Worm (Caenorhabditis elegans) whole organism, mixed stage, embryonic: ENCODE measurements around the gene F08G12.1.

Experiments
- M03D4.4 ChIP-seq: sonication (generic microtip); optimal IDR thresholded peaks from 2 replicates; lab custom pipeline; 2017; ENCODE audit warnings: mild to moderate bottlenecking, missing genetic modification characterization, missing compliant biosample characterization
- blmp-1 ChIP-seq: fragments of 150-350 bp; optimal IDR thresholded peaks from 2 replicates; lab custom pipeline; 2014; ENCODE audit warnings: missing biosample characterization, missing genetic modification characterization
- ceh-39 ChIP-seq: fragments of 150-350 bp; optimal IDR thresholded peaks from 2 replicates; lab custom pipeline; 2014; ENCODE audit warnings: missing biosample characterization, missing genetic modification characterization
- ceh-43 ChIP-seq: fragments of 200-800 bp; sonication (Bioruptor generic); optimal IDR thresholded peaks from 2 replicates; lab custom pipeline; 2018; ENCODE audit warnings: mild to moderate bottlenecking, missing genetic modification characterization, moderate library complexity, missing compliant biosample characterization
- ceh-83 ChIP-seq: fragments of 200-800 bp; sonication (Bioruptor generic); optimal IDR thresholded peaks from 2 replicates; lab custom pipeline; 2018; ENCODE audit warnings: mild to moderate bottlenecking, missing genetic modification characterization, missing compliant biosample characterization
- cnd-1 ChIP-seq: fragments of 200-800 bp; sonication (Bioruptor generic); optimal IDR thresholded peaks from 2 replicates; lab custom pipeline; 2018; ENCODE audit warnings: mild to moderate bottlenecking, missing genetic modification characterization, missing compliant biosample characterization
- drap-1 ChIP-seq: fragments of 200-800 bp; sonication (Bioruptor generic); optimal IDR thresholded peaks from 3 replicates; lab custom pipeline; 2018; ENCODE audit warnings: mild to moderate bottlenecking, missing genetic modification characterization, missing compliant biosample characterization
- elt-1 ChIP-seq: sonication (generic microtip); optimal IDR thresholded peaks from 2 replicates; lab custom pipeline; 2017; ENCODE audit warnings: missing genetic modification characterization, mild to moderate bottlenecking, missing compliant biosample characterization, antibody characterized with exemption, moderate library complexity, borderline replicate concordance; ENCODE audit not compliant: insufficient read depth
- elt-3 ChIP-seq: fragments of 150-350 bp; optimal IDR thresholded peaks from 2 replicates; lab custom pipeline; 2014; ENCODE audit warnings: missing biosample characterization, missing genetic modification characterization
- flh-1 ChIP-seq: fragments of 200-800 bp; sonication (Bioruptor generic); optimal IDR thresholded peaks from 2 replicates; lab custom pipeline; 2018; ENCODE audit warnings: mild to moderate bottlenecking, missing genetic modification characterization, moderate library complexity, missing compliant biosample characterization
- ham-2 ChIP-seq: fragments of 200-800 bp; sonication (Bioruptor generic); optimal IDR thresholded peaks from 2 replicates; lab custom pipeline; 2018; ENCODE audit warnings: mild to moderate bottlenecking, missing genetic modification characterization, missing compliant biosample characterization
- hlh-1 ChIP-seq: fragments of 150-350 bp; optimal IDR thresholded peaks from 2 replicates; lab custom pipeline; 2014; ENCODE audit warnings: missing biosample characterization, missing genetic modification reagents, missing genetic modification characterization
- lin-13 ChIP-seq: fragments of 150-350 bp; optimal IDR thresholded peaks from 2 replicates; lab custom pipeline; 2014; ENCODE audit warnings: missing biosample characterization, missing genetic modification characterization
- lin-32 ChIP-seq: fragments of 200-800 bp; sonication (Bioruptor generic); optimal IDR thresholded peaks from 2 replicates; lab custom pipeline; 2018; ENCODE audit warnings: mild to moderate bottlenecking, missing genetic modification characterization, missing compliant biosample characterization
- lsy-2 ChIP-seq: fragments of 150-350 bp; optimal IDR thresholded peaks from 2 replicates; lab custom pipeline; 2014; ENCODE audit warnings: missing biosample characterization, missing genetic modification characterization
- mab-5 ChIP-seq: fragments of 150-350 bp; optimal IDR thresholded peaks from 2 replicates; lab custom pipeline; 2014; ENCODE audit warnings: missing biosample characterization, missing genetic modification characterization
- mep-1 ChIP-seq: fragments of 150-350 bp; optimal IDR thresholded peaks from 2 replicates; lab custom pipeline; 2017; ENCODE audit warnings: missing biosample characterization, missing genetic modification reagents, missing genetic modification characterization, inconsistent platforms
- nhr-12 ChIP-seq: fragments of 150-350 bp; optimal IDR thresholded peaks from 2 replicates; lab custom pipeline; 2014; ENCODE audit warnings: missing biosample characterization, missing genetic modification characterization
- nhr-2 ChIP-seq: fragments of 150-350 bp; optimal IDR thresholded peaks from 2 replicates; lab custom pipeline; 2014; ENCODE audit warnings: missing biosample characterization, missing genetic modification characterization
- nhr-237 ChIP-seq: fragments of 150-350 bp; optimal IDR thresholded peaks from 2 replicates; lab custom pipeline; 2014; ENCODE audit warnings: missing biosample characterization, missing genetic modification characterization
- nhr-28 ChIP-seq: fragments of 150-350 bp; optimal IDR thresholded peaks from 2 replicates; lab custom pipeline; 2014; ENCODE audit warnings: missing biosample characterization, missing genetic modification characterization
- nhr-76 ChIP-seq: sonication (generic microtip); optimal IDR thresholded peaks from 2 replicates; lab custom pipeline; 2017; ENCODE audit warnings: missing biosample characterization, missing genetic modification characterization
- pha-4 ChIP-seq: fragments of 150-350 bp; optimal IDR thresholded peaks from 2 replicates; lab custom pipeline; 2018; ENCODE audit warnings: missing biosample characterization, missing genetic modification reagents, missing genetic modification characterization
- sem-2 ChIP-seq: fragments of 200-800 bp; sonication (Bioruptor generic); optimal IDR thresholded peaks from 2 replicates; lab custom pipeline; 2018; ENCODE audit warnings: mild to moderate bottlenecking, missing genetic modification characterization, missing compliant biosample characterization
- sptf-1 ChIP-seq: sonication (generic microtip); optimal IDR thresholded peaks from 2 replicates; lab custom pipeline; 2017; ENCODE audit warnings: mild to moderate bottlenecking, missing genetic modification characterization, moderate library complexity, missing compliant biosample characterization
- tbx-8 ChIP-seq: fragments of 200-800 bp; sonication (Bioruptor generic); optimal IDR thresholded peaks from 2 replicates; lab custom pipeline; 2018; ENCODE audit warnings: mild to moderate bottlenecking, missing genetic modification characterization, moderate library complexity, missing compliant biosample characterization
- unc-120 ChIP-seq: sonication (generic microtip); optimal IDR thresholded peaks from 2 replicates; lab custom pipeline; 2017; ENCODE audit warnings: missing genetic modification characterization, missing compliant biosample characterization; ENCODE audit not compliant: poor library complexity, severe bottlenecking
- unc-39 ChIP-seq: fragments of 150-350 bp; optimal IDR thresholded peaks from 2 replicates; lab custom pipeline; 2014; ENCODE audit warnings: missing biosample characterization, missing genetic modification characterization
- unc-62 ChIP-seq: fragments of 150-350 bp; optimal IDR thresholded peaks from 2 replicates; lab custom pipeline; 2014; ENCODE audit warnings: missing biosample characterization, missing genetic modification reagents, missing genetic modification characterization
- ztf-11 ChIP-seq: fragments of 150-350 bp; optimal IDR thresholded peaks from 2 replicates; lab custom pipeline; 2014; ENCODE audit warnings: missing biosample characterization, missing genetic modification characterization

The F08G12.1 gene

DNA sequence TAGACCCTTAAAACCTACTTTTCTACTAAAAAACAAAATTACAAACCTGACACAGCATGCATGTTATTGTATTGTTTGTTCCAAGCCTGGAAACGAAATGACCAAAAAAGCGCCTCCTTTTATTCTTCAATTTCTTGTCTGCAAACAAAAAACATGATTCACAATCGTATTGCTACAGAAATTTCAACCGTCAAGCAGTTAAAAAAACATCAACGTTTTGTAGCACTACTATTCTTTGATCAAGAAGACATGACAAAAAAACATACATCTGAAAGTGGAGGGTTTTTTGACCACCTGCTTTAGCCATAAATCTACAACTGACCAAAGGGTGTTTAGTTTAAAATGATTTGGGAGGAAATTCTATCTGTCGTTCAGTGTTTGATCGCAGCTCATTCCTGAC is 24.5 kb downstream of the F08G12.1 start, which contains the start of gene F38B2.6:
F38B2.6 (minus strand) TSS at position 101 of the 400 bp plus-strand sequence.
- TF ChIP-seq ceh-43 (GFP tag; lab: Kevin White, UChicago) = no peak
- TF ChIP-seq mep-1 (tag; lab: Kevin White, UChicago) = no peak
- no peak for TF ChIP-seq hlh-1 (tag; lab: Kevin White, UChicago)
- TF ChIP-seq elt-1 (tag; lab: Kevin White, UChicago) = no peak

DNA sequence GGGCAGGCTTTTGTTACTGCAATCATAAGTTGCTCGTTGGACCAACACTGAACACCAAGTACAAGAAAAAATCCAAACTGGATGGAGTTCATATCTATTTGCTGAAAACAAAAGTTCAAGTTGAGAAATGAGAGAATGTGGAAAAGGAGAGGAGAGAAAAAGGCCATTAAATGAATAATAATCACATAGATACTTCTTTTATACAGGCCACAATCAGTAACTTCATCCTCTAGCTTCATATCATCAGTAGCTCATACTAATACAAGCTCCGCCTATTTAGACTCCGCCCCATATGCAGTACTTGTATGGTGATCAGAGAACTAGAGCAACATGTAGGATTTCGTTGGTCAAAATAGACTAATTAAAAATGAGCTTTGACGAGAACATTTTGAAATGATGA is 26.4 kb downstream of the F08G12.1 start, which contains the start of gene F38B2.2:
F38B2.2 (minus strand) TSS at position 101 of the 400 bp plus-strand sequence.
- TF ChIP-seq ztf-11 (tag; lab: Kevin White, UChicago) = no peak

DNA sequence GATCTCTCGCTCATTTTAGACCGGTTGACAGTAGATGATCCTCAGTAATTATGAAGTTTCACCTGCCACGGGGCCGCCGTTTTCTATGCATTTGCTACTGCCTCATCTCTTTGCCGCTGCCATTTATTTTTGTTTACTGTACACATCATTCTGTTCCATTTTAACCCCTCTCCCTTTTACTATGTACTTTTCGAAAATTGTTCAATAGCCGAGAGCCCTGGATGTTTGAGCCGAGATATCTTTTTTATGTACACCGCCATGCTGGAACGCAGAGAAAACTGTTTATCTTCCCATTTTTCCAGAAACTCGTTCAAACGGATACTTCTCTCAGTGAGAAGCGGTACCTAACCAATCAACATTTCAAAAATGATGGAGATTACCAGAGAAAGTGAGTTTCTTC is 34.8 kb downstream of the F08G12.1 start, which contains the start of gene ifa-1:
ifa-1 (plus strand) TSS at position 301 of the 400 bp plus-strand sequence.
- TF ChIP-seq drap-1 (GFP tag; lab: Kevin White, UChicago) = no peak
- no peak for TF ChIP-seq nhr-76 (tag; lab: Kevin White, UChicago)
- no peak for TF ChIP-seq ceh-83
- no peak for TF ChIP-seq nhr-237 (tag; lab: Kevin White, UChicago)
- TF ChIP-seq nhr-28 = no peak
- no peak for TF ChIP-seq unc-39 (tag; lab: Kevin White, UChicago)
- no peak for TF ChIP-seq flh-1 (GFP tag; lab: Kevin White, UChicago)
- no peak for TF ChIP-seq ham-2 (GFP tag; lab: Kevin White, UChicago)
- TF ChIP-seq ceh-43 (GFP tag; lab: Kevin White, UChicago) = no peak
- no peak for TF ChIP-seq M03D4.4 (tag; lab: Kevin White, UChicago)

DNA sequence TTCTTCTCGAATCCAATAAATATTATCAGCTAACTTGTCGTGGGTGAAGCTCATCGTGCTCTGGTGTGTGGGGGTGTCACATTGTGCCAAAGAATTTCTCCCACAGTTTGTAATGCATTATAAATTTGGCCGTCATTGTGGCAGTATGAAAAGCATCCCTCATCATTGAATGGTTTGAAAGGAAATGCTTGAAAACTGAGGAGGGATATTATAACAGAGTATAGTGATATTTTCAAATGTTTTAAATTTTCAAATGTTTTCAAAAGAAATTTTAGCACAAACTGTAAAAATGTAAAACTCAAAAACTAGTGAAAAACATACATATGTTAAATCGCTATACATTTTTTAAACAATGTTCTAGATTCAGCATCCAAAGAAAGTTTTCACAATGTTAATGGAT is 36.7 kb downstream of the F08G12.1 start, which contains the start of gene C03A3.3:
C03A3.3 (minus strand) TSS at position 101 of the 400 bp plus-strand sequence.
- TF ChIP-seq pha-4 (tag; lab: Kevin White, UChicago) (no peak), nhr-12 (tag; lab: Kevin White, UChicago) (no peak), M03D4.4 (tag; lab: Kevin White, UChicago) (no peak), lin-32 (GFP tag; lab: Kevin White, UChicago) (no peak), mab-5 (no peak), nhr-2 (tag; lab: Kevin White, UChicago) (no peak), elt-1 (tag; lab: Kevin White, UChicago) (no peak), unc-39 (tag; lab: Kevin White, UChicago) (no peak)

DNA sequence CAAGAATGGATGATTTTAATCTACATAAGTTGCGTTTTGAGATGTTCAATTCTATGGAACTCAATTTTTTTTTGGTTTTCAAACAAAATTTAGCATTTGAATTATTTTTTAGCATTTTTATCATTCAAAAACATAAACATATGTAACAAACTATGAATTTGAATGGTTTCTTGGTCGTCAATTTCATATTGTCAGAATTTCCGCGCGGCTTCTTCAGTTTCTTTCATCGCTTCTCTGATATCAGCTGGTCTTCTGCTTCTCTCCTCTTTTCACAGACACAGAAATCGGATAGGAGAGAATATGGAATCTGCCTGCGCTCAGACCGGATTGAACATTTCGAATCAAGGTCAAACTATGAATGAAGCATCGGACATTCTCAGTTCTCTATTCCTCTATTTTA is 39.0 kb downstream of the F08G12.1 start, which contains the start of gene C03A3.9:
C03A3.9 (plus strand) TSS at position 301 of the 400 bp plus-strand sequence.
- no peak for TF ChIP-seq M03D4.4 (tag; lab: Kevin White, UChicago)
- no peak for TF ChIP-seq mab-5
- no peak for TF ChIP-seq sem-2
- no peak for TF ChIP-seq hlh-1 (tag; lab: Kevin White, UChicago)
- TF ChIP-seq blmp-1 (tag; lab: Kevin White, UChicago) = no peak
- no peak for TF ChIP-seq ztf-11 (tag; lab: Kevin White, UChicago)
- no peak for TF ChIP-seq cnd-1 (tag; lab: Kevin White, UChicago)
- no peak for TF ChIP-seq unc-62 (GFP tag; lab: Kevin White, UChicago)
- no peak for TF ChIP-seq ceh-39
- TF ChIP-seq unc-120 = no peak

DNA sequence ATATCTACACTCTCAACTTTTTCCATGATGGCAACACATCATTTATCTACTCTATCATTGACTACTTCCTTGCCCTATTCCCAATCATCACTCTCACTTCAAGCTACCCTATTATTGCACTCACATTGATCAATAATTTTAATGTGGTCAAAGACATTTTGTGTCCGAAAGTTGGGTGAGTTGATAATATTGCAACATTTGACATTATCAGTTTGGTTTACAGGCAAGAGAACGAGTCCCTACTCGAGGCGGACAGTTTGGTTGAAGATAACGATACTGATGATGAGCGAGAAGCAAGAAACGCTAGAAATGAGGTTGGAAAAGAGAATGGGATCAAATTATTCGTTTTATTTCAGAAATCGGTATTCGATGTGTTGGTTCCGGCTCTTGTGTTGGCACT is 41.0 kb downstream of the F08G12.1 start:
- TF ChIP-seq nhr-12 (tag; lab: Kevin White, UChicago) (no peak), elt-3 (no peak), sptf-1 (tag; lab: Kevin White, UChicago) (no peak), cnd-1 (tag; lab: Kevin White, UChicago) (no peak), nhr-76 (tag; lab: Kevin White, UChicago) (no peak), ceh-83 (no peak), drap-1 (GFP tag; lab: Kevin White, UChicago) (no peak), tbx-8 (no peak), elt-1 (tag; lab: Kevin White, UChicago) (no peak), lsy-2 (no peak), ceh-43 (GFP tag; lab: Kevin White, UChicago) (no peak), nhr-2 (tag; lab: Kevin White, UChicago) (no peak), sem-2 (no peak), mep-1 (tag; lab: Kevin White, UChicago) (no peak), blmp-1 (tag; lab: Kevin White, UChicago) (no peak), lin-13 (tag; lab: Kevin White, UChicago) (no peak), ztf-11 (tag; lab: Kevin White, UChicago) (no peak), flh-1 (GFP tag; lab: Kevin White, UChicago) (no peak), lin-32 (GFP tag; lab: Kevin White, UChicago) (no peak), ham-2 (GFP tag; lab: Kevin White, UChicago) (no peak)
- TF ChIP-seq, all 35 proteins: peak for 0
